Fruit fly (Drosophila melanogaster) whole organism, wandering third instar larva: Measurements from ENCODE around the gene CheB38a.

Experiments used
- CG32264 ChIP-seq: fragments of 200-800 bp; sonication (Bioruptor generic); optimal IDR thresholded peaks from 2 replicates; lab custom pipeline; 2016; ENCODE audit warnings: missing biosample characterization, missing genetic modification characterization
- CG9705 ChIP-seq: fragments of 200-800 bp; sonication (Bioruptor generic); optimal IDR thresholded peaks from 2 replicates; lab custom pipeline; 2018; ENCODE audit warnings: missing biosample characterization, mild to moderate bottlenecking, missing genetic modification characterization
- CrebA ChIP-seq: fragments of 200-800 bp; sonication (Bioruptor generic); optimal IDR thresholded peaks from 2 replicates; lab custom pipeline; 2016; ENCODE audit warnings: missing biosample characterization, mild to moderate bottlenecking, missing genetic modification characterization, borderline replicate concordance
- Dif ChIP-seq: fragments of 200-275, 200-300 bp; sonication (Bioruptor generic); optimal IDR thresholded peaks from 2 replicates; lab custom pipeline; 2018; ENCODE audit warnings: missing biosample characterization, missing genetic modification characterization; ENCODE audit not compliant: partially characterized antibody
- HLH106 ChIP-seq: fragments of 200-800 bp; optimal IDR thresholded peaks from 3 replicates; lab custom pipeline; 2019; ENCODE audit warnings: missing biosample characterization, mild to moderate bottlenecking, missing genetic modification characterization, moderate library complexity
- Hnf4 ChIP-seq: fragments of 200-800 bp; sonication (Bioruptor generic); optimal IDR thresholded peaks from 2 replicates; lab custom pipeline; 2016; ENCODE audit warnings: missing biosample characterization, mild to moderate bottlenecking, missing genetic modification characterization
- Hr78 ChIP-seq: fragments of >200 bp; optimal IDR thresholded peaks from 2 replicates; lab custom pipeline; 2017; ENCODE audit warnings: missing biosample characterization, missing genetic modification characterization
- Jra ChIP-seq: sonication (Bioruptor generic); optimal IDR thresholded peaks from 2 replicates; lab custom pipeline; 2016; ENCODE audit warnings: missing biosample characterization, missing genetic modification characterization
- Myc ChIP-seq: fragments of >200 bp; optimal IDR thresholded peaks from 2 replicates; lab custom pipeline; 2017
- N ChIP-seq: fragments of >200 bp; optimal IDR thresholded peaks from 2 replicates; lab custom pipeline; 2018; ENCODE audit warnings: missing biosample characterization, missing external identifiers, missing genetic modification characterization
- OdsH ChIP-seq: fragments of 200-800 bp; sonication (Bioruptor generic); optimal IDR thresholded peaks from 2 replicates; lab custom pipeline; 2016; ENCODE audit warnings: missing biosample characterization, mild to moderate bottlenecking, missing genetic modification characterization
- Rel ChIP-seq, 2 experiments: fragments of 200-800 bp; sonication (Bioruptor generic) in 1 of 2; optimal IDR thresholded peaks; 2 replicates in 1 of 2; 3 replicates in 1 of 2; lab custom pipeline; 2016 to 2019; ENCODE audit warnings: mild to moderate bottlenecking in 2 of 2, missing biosample characterization in 2 of 2, missing genetic modification characterization in 2 of 2, moderate library complexity in 1 of 2
- Sp1 ChIP-seq: fragments of 200-800 bp; sonication (Bioruptor generic); optimal IDR thresholded peaks from 3 replicates; lab custom pipeline; 2019; ENCODE audit warnings: missing biosample characterization, mild to moderate bottlenecking, missing genetic modification characterization, moderate library complexity
- Vsx2 ChIP-seq: fragments of 200-300, 225-300 bp; sonication (Bioruptor generic); optimal IDR thresholded peaks from 2 replicates; lab custom pipeline; 2018; ENCODE audit warnings: missing biosample characterization, missing genetic modification characterization; ENCODE audit not compliant: partially characterized antibody
- brk ChIP-seq: fragments of 200-800 bp; sonication (Bioruptor generic); optimal IDR thresholded peaks from 2 replicates; lab custom pipeline; 2016; ENCODE audit warnings: missing biosample characterization, mild to moderate bottlenecking, missing genetic modification characterization
- dl ChIP-seq, 2 experiments: fragments of 175-275, 200-275 bp in 1 of 2; fragments of 200-275 bp in 1 of 2; sonication (Bioruptor generic); optimal IDR thresholded peaks; lab custom pipeline; 2018; ENCODE audit warnings: mild to moderate bottlenecking in 2 of 2, missing biosample characterization in 2 of 2, missing genetic modification characterization in 2 of 2, moderate library complexity in 2 of 2; ENCODE audit not compliant: partially characterized antibody in 2 of 2, insufficient read depth in 1 of 2
- dmrt93B ChIP-seq: fragments of 200-800 bp; sonication (Bioruptor generic); optimal IDR thresholded peaks from 2 replicates; lab custom pipeline; 2018; ENCODE audit warnings: missing biosample characterization, mild to moderate bottlenecking, missing genetic modification characterization
- dsf ChIP-seq: sonication (Bioruptor generic); optimal IDR thresholded peaks from 2 replicates; lab custom pipeline; 2016; ENCODE audit warnings: missing biosample characterization, missing genetic modification characterization, borderline replicate concordance
- foxo ChIP-seq, 2 experiments: fragments of 200-800 bp; sonication (Bioruptor generic); optimal IDR thresholded peaks; 2 replicates in 1 of 2; 3 replicates in 1 of 2; lab custom pipeline; 2016 to 2017; ENCODE audit warnings: missing biosample characterization in 2 of 2, missing genetic modification characterization in 2 of 2
- fru ChIP-seq: fragments of 200-800 bp; sonication (Bioruptor generic); optimal IDR thresholded peaks from 3 replicates; lab custom pipeline; 2016; ENCODE audit warnings: missing biosample characterization, mild to moderate bottlenecking, missing genetic modification characterization
- h ChIP-seq: fragments of 200-800 bp; sonication (Bioruptor generic); optimal IDR thresholded peaks from 3 replicates; lab custom pipeline; 2016; ENCODE audit warnings: missing biosample characterization, mild to moderate bottlenecking, missing genetic modification characterization
- jim ChIP-seq: fragments of 175-275, 200-325 bp; sonication (Bioruptor generic); optimal IDR thresholded peaks from 2 replicates; lab custom pipeline; 2016; ENCODE audit warnings: missing biosample characterization, mild to moderate bottlenecking, missing genetic modification characterization
- pan ChIP-seq: fragments of >200 bp; optimal IDR thresholded peaks from 2 replicates; lab custom pipeline; 2017
- psq ChIP-seq: fragments of 200-800 bp; sonication (Bioruptor generic); optimal IDR thresholded peaks from 3 replicates; lab custom pipeline; 2017; ENCODE audit warnings: missing biosample characterization, mild to moderate bottlenecking, missing genetic modification characterization, moderate library complexity
- rgr ChIP-seq: fragments of 200-800 bp; sonication (Bioruptor generic); optimal IDR thresholded peaks from 3 replicates; lab custom pipeline; 2016; ENCODE audit warnings: missing biosample characterization, mild to moderate bottlenecking, missing genetic modification characterization
- sage ChIP-seq: fragments of 200-800 bp; sonication (Bioruptor generic); optimal IDR thresholded peaks from 2 replicates; lab custom pipeline; 2016; ENCODE audit warnings: missing biosample characterization, mild to moderate bottlenecking, missing genetic modification characterization
- sv ChIP-seq: fragments of 200-800 bp; sonication (Bioruptor generic); optimal IDR thresholded peaks from 3 replicates; lab custom pipeline; 2016; ENCODE audit warnings: missing biosample characterization, missing genetic modification characterization
- tai ChIP-seq: sonication (Bioruptor generic); optimal IDR thresholded peaks from 2 replicates; lab custom pipeline; 2016; ENCODE audit warnings: missing biosample characterization, missing genetic modification characterization
- woc ChIP-seq: sonication (Bioruptor generic); optimal IDR thresholded peaks from 2 replicates; lab custom pipeline; 2016; ENCODE audit warnings: missing biosample characterization, mild to moderate bottlenecking, missing genetic modification characterization

Gene CheB38a

DNA sequence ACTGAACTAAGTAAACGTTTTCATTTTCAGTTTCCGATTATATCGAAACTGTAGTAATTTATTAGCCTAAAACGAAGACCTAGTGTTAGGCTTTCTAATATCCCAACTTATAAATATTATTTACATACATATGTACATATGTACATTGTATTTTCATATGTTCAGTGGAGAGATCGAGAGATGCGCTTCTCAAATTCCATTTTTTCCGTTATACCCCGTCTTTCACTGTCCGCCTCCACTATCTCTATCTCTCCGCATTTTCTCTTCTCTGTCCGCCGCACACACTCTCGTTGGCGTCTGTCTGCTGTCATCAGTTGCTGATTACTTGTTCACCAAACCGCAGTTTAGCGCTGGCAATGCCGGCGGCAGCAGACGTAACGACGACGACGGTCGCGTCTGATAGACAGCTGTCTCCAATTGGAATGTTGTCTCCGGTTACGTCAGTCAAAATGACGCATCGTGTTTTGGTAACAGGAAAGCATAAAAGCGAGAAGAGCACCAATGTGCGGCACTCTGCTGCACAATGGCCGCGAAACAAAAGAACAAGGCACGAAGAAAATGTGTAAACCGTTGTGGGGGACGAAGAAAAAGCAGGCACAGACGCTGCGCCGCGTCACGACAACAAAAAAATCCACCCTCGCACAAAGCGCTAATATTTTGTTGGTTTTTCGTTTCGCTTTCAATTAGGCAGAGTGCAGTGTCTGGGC lies 4.3 kb upstream of the CheB38a start, which contains the start of gene CG9331:
Gene CG9331 (plus strand): TSS at position 340 of the 707 bp plus-strand sequence.
- TF ChIP-seq sage (GFP tag; lab: Kevin White, UChicago) (no peak), Vsx2 (GFP tag; lab: Kevin White, UChicago) (peak; percentile 53), Hnf4 (no peak), Hr78 (GFP tag; lab: Kevin White, UChicago) (no peak), Dif (GFP tag; lab: Kevin White, UChicago) (peak; percentile 38), woc (GFP tag; lab: Kevin White, UChicago) (peak; percentile 5), foxo (GFP tag; optimal IDR thresholded peaks at IDR 0.05; lab: Kevin White, UChicago) (no peak), h (GFP tag; lab: Kevin White, UChicago) (no peak), Rel (GFP tag; optimal IDR thresholded peaks at IDR 0.05; lab: Kevin White, UChicago) (no peak), Rel (tag; optimal IDR thresholded peaks at IDR 0.05; lab: Kevin White, UChicago) (peak; percentile 56), dl (GFP tag; optimal IDR thresholded peaks at IDR 0.05; lab: Kevin White, UChicago; ENCODE audit: insufficient read depth in 1 of 2, partially characterized antibody in 2 of 2) (peak in 1 of 2 experiments; percentile 59), psq (GFP tag; lab: Kevin White, UChicago) (peak; percentile 14), OdsH (no peak)

DNA sequence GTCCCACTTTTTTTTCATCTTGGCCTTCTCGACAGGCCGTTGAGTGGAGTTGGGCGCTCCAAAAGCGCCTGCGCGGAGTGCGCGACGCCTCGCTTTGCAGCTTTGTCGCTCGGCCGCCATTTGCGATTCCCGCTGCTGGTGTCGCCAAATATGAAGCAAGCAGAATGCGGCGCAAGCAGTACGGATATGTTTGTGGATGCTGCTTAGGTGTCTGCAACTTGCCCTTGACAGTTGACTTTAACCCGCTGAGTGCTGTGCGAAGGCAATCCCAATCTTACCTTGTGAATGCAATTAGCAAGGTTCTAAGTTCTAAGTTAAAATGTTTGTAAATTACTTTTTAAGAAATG lies 3.7 kb upstream of the CheB38a start:
- TF ChIP-seq N (GFP tag; lab: Kevin White, UChicago) = peak; percentile 10
- no peak for TF ChIP-seq Vsx2 (GFP tag; lab: Kevin White, UChicago)

DNA sequence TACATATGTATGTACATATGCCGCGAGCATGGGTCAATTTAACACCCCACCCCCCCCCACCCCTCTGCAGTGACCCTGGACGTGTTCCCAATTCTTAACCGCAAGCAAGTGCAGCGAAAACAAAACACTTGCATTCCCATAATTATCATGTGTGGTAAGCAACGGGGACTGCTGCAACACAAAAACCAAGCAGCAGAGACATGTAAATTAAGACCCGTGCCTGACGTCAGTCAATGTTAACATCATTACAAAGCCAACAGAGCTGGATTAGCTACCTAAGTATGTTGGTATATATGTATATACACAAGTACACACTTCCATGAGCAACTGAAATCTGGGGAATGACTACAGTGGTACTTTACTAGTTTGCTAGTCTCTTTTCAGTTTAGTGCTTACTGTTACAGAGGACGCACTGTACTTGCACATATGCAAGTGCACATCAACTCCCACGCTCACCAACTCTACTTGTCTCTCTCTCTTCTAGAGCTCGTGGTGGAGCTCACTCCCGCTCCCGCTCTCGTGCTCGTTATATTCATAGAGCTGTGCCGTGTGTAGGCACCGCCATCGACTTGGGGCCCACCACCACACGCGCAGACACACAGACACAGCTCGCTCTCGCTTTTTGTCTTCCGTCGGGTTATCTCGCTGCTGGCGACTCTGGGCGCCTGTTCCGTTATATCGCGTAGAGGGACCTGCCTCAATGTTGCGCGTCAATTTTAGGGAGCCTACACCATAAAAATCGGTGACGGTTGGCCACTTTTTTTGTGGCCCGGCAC lies 3.1 kb upstream of the CheB38a start:
- TF ChIP-seq Vsx2 (GFP tag; lab: Kevin White, UChicago) = peak; percentile 71
- TF ChIP-seq Myc (lab: Kevin White, UChicago) = no peak
- no peak for TF ChIP-seq brk
- no peak for TF ChIP-seq HLH106
- TF ChIP-seq h (GFP tag; lab: Kevin White, UChicago) = peak; percentile 8
- no peak for TF ChIP-seq dmrt93B
- no peak for TF ChIP-seq tai (GFP tag; lab: Kevin White, UChicago)
- no peak for TF ChIP-seq dsf (GFP tag; lab: Kevin White, UChicago)
- TF ChIP-seq dl (GFP tag; optimal IDR thresholded peaks at IDR 0.05; lab: Kevin White, UChicago; ENCODE audit: insufficient read depth in 1 of 2, partially characterized antibody in 2 of 2) = peak; percentile 69 to 87
- no peak for TF ChIP-seq fru (GFP tag; lab: Kevin White, UChicago)
- TF ChIP-seq foxo (GFP tag; optimal IDR thresholded peaks at IDR 0.05; lab: Kevin White, UChicago) = no peak
- peak; percentile 80 for TF ChIP-seq Dif (GFP tag; lab: Kevin White, UChicago)
- TF ChIP-seq Hnf4 = no peak
- no peak for TF ChIP-seq Sp1
- TF ChIP-seq CG32264 (GFP tag; lab: Kevin White, UChicago) = no peak
- TF ChIP-seq sv (GFP tag; lab: Kevin White, UChicago) = no peak
- TF ChIP-seq Rel (GFP tag; optimal IDR thresholded peaks at IDR 0.05; lab: Kevin White, UChicago) = no peak
- peak; percentile 26 for TF ChIP-seq Rel (tag; optimal IDR thresholded peaks at IDR 0.05; lab: Kevin White, UChicago)
- TF ChIP-seq Hr78 (GFP tag; lab: Kevin White, UChicago) = no peak
- no peak for TF ChIP-seq rgr (GFP tag; lab: Kevin White, UChicago)
- TF ChIP-seq CG9705 (GFP tag; lab: Kevin White, UChicago) = no peak
- TF ChIP-seq pan (lab: Kevin White, UChicago) = no peak
- no peak for TF ChIP-seq jim (GFP tag; lab: Kevin White, UChicago)
- no peak for TF ChIP-seq CrebA (GFP tag; lab: Kevin White, UChicago)
- no peak for TF ChIP-seq OdsH
- TF ChIP-seq psq (GFP tag; lab: Kevin White, UChicago) = peak; percentile 3

DNA sequence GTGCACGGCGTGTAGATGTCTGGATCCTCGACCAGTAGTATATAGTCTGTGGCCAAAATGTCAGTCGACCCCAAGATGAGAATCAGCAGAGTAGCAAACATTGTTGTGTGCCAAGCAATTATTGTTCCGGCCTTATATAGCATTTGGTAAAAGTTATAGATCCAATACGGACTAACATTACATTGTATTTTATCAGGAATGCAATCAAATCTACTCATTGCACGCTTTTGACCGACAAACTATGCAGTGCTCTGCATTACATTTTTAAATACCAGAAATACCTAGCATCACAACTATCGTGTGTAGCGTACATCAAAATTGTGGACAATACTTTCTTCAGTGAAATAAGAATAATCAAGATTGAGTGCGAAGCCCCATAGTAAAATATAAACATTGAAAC lies 2.4 kb upstream of the CheB38a start, which contains the start of gene CheB38c:
Gene CheB38c (minus strand): TSS at position 101 of the 400 bp plus-strand sequence.
- TF ChIP-seq Jra (GFP tag; lab: Kevin White, UChicago) (no peak), pan (lab: Kevin White, UChicago) (no peak), psq (GFP tag; lab: Kevin White, UChicago) (no peak)
